Fruit fly (Drosophila melanogaster): ENCODE data around the gene pira.
A peak's percentile ranks its signal among the peaks of the same experiment; 100 is the strongest.

Gene pira

dm6 chrX:12750928-12751631 lies 12.3 kb downstream of the pira start (continued):
- TF ChIP-seq HHEX (GFP tag; optimal IDR thresholded peaks at IDR 0.05) (peak; percentile 100), CG7928 (GFP tag; optimal IDR thresholded peaks at IDR 0.05) (peak; percentile 91), CG11696 (GFP tag; IDR thresholded peaks at IDR 0.05) (peak; percentile 95), CG18764 (GFP tag; optimal IDR thresholded peaks at IDR 0.05) (peak; percentile 99), CG8924 (tag; optimal IDR thresholded peaks at IDR 0.05) (peak; percentile 100), CG1529 (GFP tag; optimal IDR thresholded peaks at IDR 0.05) (peak; percentile 100), pzg (GFP tag; optimal IDR thresholded peaks at IDR 0.05) (peak; percentile 46), nmo (GFP tag; optimal IDR thresholded peaks at IDR 0.05) (peak; percentile 100), CG10274 (GFP tag; optimal IDR thresholded peaks at IDR 0.05) (peak; percentile 97), CG8281 (tag; optimal IDR thresholded peaks at IDR 0.05) (peak; percentile 95), CG14014 (GFP tag; IDR thresholded peaks at IDR 0.05) (peak; percentile 100), CG7987 (GFP tag; optimal IDR thresholded peaks at IDR 0.05) (peak; percentile 97), CG7786 (GFP tag; optimal IDR thresholded peaks at IDR 0.05) (peak; percentile 100), shn (GFP tag; optimal IDR thresholded peaks at IDR 0.05) (peak; percentile 100), CG9437 (GFP tag; optimal IDR thresholded peaks at IDR 0.05) (peak; percentile 98), CG10321 (GFP tag; IDR thresholded peaks at IDR 0.05) (peak; percentile 89), Bgb (GFP tag; IDR thresholded peaks at IDR 0.05; ENCODE audit: partially characterized antibody) (no peak), otp (GFP tag; IDR thresholded peaks at IDR 0.05) (peak; percentile 98), stc (GFP tag; IDR thresholded peaks at IDR 0.05) (peak; percentile 99), Elba2 (GFP tag; optimal IDR thresholded peaks at IDR 0.05) (peak; percentile 94), CG1603 (tag; optimal IDR thresholded peaks at IDR 0.05) (peak; percentile 95), zen (tag; optimal IDR thresholded peaks at IDR 0.05) (peak; percentile 100), Mad (GFP tag; optimal IDR thresholded peaks at IDR 0.05) (peak; percentile 100), Hmr (GFP tag; optimal IDR thresholded peaks at IDR 0.05) (peak; percentile 100), peb (GFP tag; IDR thresholded peaks at IDR 0.05) (peak; percentile 99), Nf-YB (GFP tag; optimal IDR thresholded peaks at IDR 0.05) (peak; percentile 93), CG11504 (tag; optimal IDR thresholded peaks at IDR 0.05) (peak; percentile 99), unc-4 (GFP tag; IDR thresholded peaks at IDR 0.05; ENCODE audit: partially characterized antibody) (0 out of 2 replicates have a peak, but pooled peaks have one; percentile 23), ewg (GFP tag; optimal IDR thresholded peaks at IDR 0.05) (peak; percentile 99), slp2 (GFP tag; optimal IDR thresholded peaks at IDR 0.05) (peak; percentile 100), Side (GFP tag; optimal IDR thresholded peaks at IDR 0.05) (peak; percentile 99), org-1 (GFP tag; optimal IDR thresholded peaks at IDR 0.05) (peak; percentile 100), Oli (tag; optimal IDR thresholded peaks at IDR 0.05) (peak; percentile 100), danr (GFP tag; IDR thresholded peaks at IDR 0.05) (peak; percentile 99), amos (GFP tag; IDR thresholded peaks at IDR 0.05; ENCODE audit: partially characterized antibody) (0 out of 2 replicates have a peak, but pooled peaks have one; percentile 26), dan (GFP tag; IDR thresholded peaks at IDR 0.05) (peak; percentile 85), bbx (GFP tag; IDR thresholded peaks at IDR 0.05; ENCODE audit: partially characterized antibody) (no peak; the same call in 1 of the 2 replicates), ind (GFP tag; optimal IDR thresholded peaks at IDR 0.05) (peak; percentile 100), CG11085 (GFP tag; IDR thresholded peaks at IDR 0.05) (peak; percentile 99), chinmo (GFP tag; IDR thresholded peaks at IDR 0.05; ENCODE audit: partially characterized antibody) (no peak), croc (GFP tag; conservative IDR thresholded peaks at IDR 0.05) (peak; percentile 99), CG2202 (tag; optimal IDR thresholded peaks at IDR 0.05) (peak; percentile 95), CG31224 (GFP tag; IDR thresholded peaks at IDR 0.05) (peak; percentile 99), usp (GFP tag; optimal IDR thresholded peaks at IDR 0.05) (no peak), CG7357 (GFP tag; IDR thresholded peaks at IDR 0.05) (peak; percentile 99), ham (GFP tag; IDR thresholded peaks at IDR 0.05) (peak; percentile 100), twi (tag; optimal IDR thresholded peaks at IDR 0.05) (peak; percentile 99), Dek (tag; optimal IDR thresholded peaks at IDR 0.05) (peak; percentile 100), Lim3 (GFP tag; IDR thresholded peaks at IDR 0.05) (peak; percentile 98)

All from whole organism, embryonic.